Fruit fly (Drosophila melanogaster): ENCODE results near the gene CG17124.
A peak's percentile ranks its signal among the peaks of the same experiment; 100 is the strongest.

Gene CG17124

dm6 chr2L:10723903-10724302, 32.2 kb downstream of the CG17124 start, which contains the start of gene CG6431:
Gene CG6431, plus strand, starts transcription at chr2L:10724203.
- no peak for TF ChIP-seq noc (tag; optimal IDR thresholded peaks at IDR 0.05)

dm6 chr2L:10721535-10721934, 34.6 kb downstream of the CG17124 start:
- no peak for TF ChIP-seq noc (tag; optimal IDR thresholded peaks at IDR 0.05)

- no peak for TF ChIP-seq noc (tag; optimal IDR thresholded peaks at IDR 0.05)
Measured at dm6 chr2L:10711221-10711620, 44.9 kb downstream of the CG17124 start.

- TF ChIP-seq noc (tag; optimal IDR thresholded peaks at IDR 0.05): no peak
Measured at dm6 chr2L:10709353-10709752, 46.8 kb downstream of the CG17124 start, which contains the start of gene Lip2. Gene Lip2, minus strand, starts transcription at chr2L:10709453.

dm6 chr2L:10708089-10708488, 48.0 kb downstream of the CG17124 start:
- TF ChIP-seq noc (tag; optimal IDR thresholded peaks at IDR 0.05): no peak

dm6 chr2L:10706267-10706666, 49.9 kb downstream of the CG17124 start:
- no peak for TF ChIP-seq noc (tag; optimal IDR thresholded peaks at IDR 0.05)

dm6 chr2L:10704425-10704824, 51.7 kb downstream of the CG17124 start:
- no peak for TF ChIP-seq noc (tag; optimal IDR thresholded peaks at IDR 0.05)

dm6 chr2L:10703281-10703680, 52.8 kb downstream of the CG17124 start, which contains the start of gene CG6415:
Gene CG6415, plus strand, starts transcription at chr2L:10703621.
- TF ChIP-seq noc (tag; optimal IDR thresholded peaks at IDR 0.05): peak; percentile 92

dm6 chr2L:10701499-10702062, 54.5 kb downstream of the CG17124 start, which contains the start of gene Lip1:
Gene Lip1, minus strand, starts transcription at chr2L:10701544.
- no peak for TF ChIP-seq noc (tag; optimal IDR thresholded peaks at IDR 0.05)

- peak; percentile 80 for TF ChIP-seq noc (tag; optimal IDR thresholded peaks at IDR 0.05)
Measured at dm6 chr2L:10697992-10698391, 58.1 kb downstream of the CG17124 start, which contains the start of gene CG7300. Gene CG7300, minus strand, starts transcription at chr2L:10698043.
